Worm (Caenorhabditis elegans): Measurements from ENCODE around the gene ints-6.

ce11 chrIV:8730469-8730868 is 38.9 kb downstream of the ints-6 start, which contains the start of gene F21D5.3:
- no peak for TF ChIP-seq ceh-9 (tag; optimal IDR thresholded peaks at IDR 0.05)
- TF ChIP-seq sdc-2 (tag; optimal IDR thresholded peaks at IDR 0.05): no peak
- no peak for TF ChIP-seq ztf-16 (tag; optimal IDR thresholded peaks at IDR 0.05)
- no peak for TF ChIP-seq nhr-11 (tag; optimal IDR thresholded peaks at IDR 0.05)
- TF ChIP-seq elt-4 (tag; optimal IDR thresholded peaks at IDR 0.05): no peak
- no peak for TF ChIP-seq ahr-1 (tag; optimal IDR thresholded peaks at IDR 0.05)
- no peak for TF ChIP-seq pha-4 (tag; optimal IDR thresholded peaks at IDR 0.05)
- no peak for TF ChIP-seq ref-2 (tag; optimal IDR thresholded peaks at IDR 0.05)
- TF ChIP-seq ceh-24 (tag; optimal IDR thresholded peaks at IDR 0.05): no peak
- TF ChIP-seq pros-1 (tag; optimal IDR thresholded peaks at IDR 0.05): no peak

All from whole organism, late embryonic.